Worm (Caenorhabditis elegans) whole organism, L2 larva: ENCODE measurements around the gene ceeh-2.

Source experiments
- R02D3.7 ChIP-seq: fragments of 150-350 bp; optimal IDR thresholded peaks from 2 replicates; lab custom pipeline; 2014; ENCODE audit warnings: missing biosample characterization, missing genetic modification characterization
- alr-1 ChIP-seq: fragments of 150-350 bp; optimal IDR thresholded peaks from 2 replicates; lab custom pipeline; 2014; ENCODE audit warnings: missing biosample characterization, missing genetic modification characterization
- aly-2 ChIP-seq: fragments of 150-350 bp; optimal IDR thresholded peaks from 2 replicates; lab custom pipeline; 2014; ENCODE audit warnings: missing biosample characterization, missing genetic modification characterization
- ama-1 ChIP-seq: fragments of 150-350 bp; optimal IDR thresholded peaks from 2 replicates; lab custom pipeline; 2018; ENCODE audit warnings: inconsistent platforms
- blmp-1 ChIP-seq: sonication (generic microtip); optimal IDR thresholded peaks from 2 replicates; lab custom pipeline; 2017; ENCODE audit warnings: missing genetic modification characterization, mild to moderate bottlenecking, missing compliant biosample characterization, antibody characterized with exemption, moderate library complexity; ENCODE audit not compliant: insufficient read depth
- elt-1 ChIP-seq: fragments of 150-350 bp; optimal IDR thresholded peaks from 2 replicates; lab custom pipeline; 2014; ENCODE audit warnings: missing biosample characterization, missing genetic modification characterization
- fos-1 ChIP-seq: fragments of 150-350 bp; optimal IDR thresholded peaks from 2 replicates; lab custom pipeline; 2014; ENCODE audit warnings: missing biosample characterization, missing genetic modification characterization
- gmeb-1 ChIP-seq: fragments of 150-350 bp; optimal IDR thresholded peaks from 2 replicates; lab custom pipeline; 2014; ENCODE audit warnings: missing biosample characterization, missing genetic modification characterization
- nhr-11 ChIP-seq: fragments of 150-350 bp; optimal IDR thresholded peaks from 2 replicates; lab custom pipeline; 2014; ENCODE audit warnings: missing biosample characterization, missing genetic modification characterization
- nhr-129 ChIP-seq: fragments of 150-350 bp; optimal IDR thresholded peaks from 2 replicates; lab custom pipeline; 2014; ENCODE audit warnings: missing biosample characterization, missing genetic modification characterization
- skn-1 ChIP-seq: sonication (generic microtip); optimal IDR thresholded peaks from 2 replicates; lab custom pipeline; 2017; ENCODE audit warnings: missing biosample characterization, missing genetic modification characterization
- unc-39 ChIP-seq: fragments of 150-350 bp; optimal IDR thresholded peaks from 2 replicates; lab custom pipeline; 2014; ENCODE audit warnings: missing biosample characterization, missing genetic modification characterization
- unc-62 ChIP-seq: fragments of 150-350 bp; optimal IDR thresholded peaks from 2 replicates; lab custom pipeline; 2014; ENCODE audit warnings: missing biosample characterization, missing genetic modification reagents, missing genetic modification characterization
- ztf-4 ChIP-seq: fragments of 150-350 bp; optimal IDR thresholded peaks from 2 replicates; lab custom pipeline; 2014; ENCODE audit warnings: missing biosample characterization, missing genetic modification characterization

ce11 chrV:10323537-10323936, 34.2 kb downstream of the ceeh-2 start:
- TF ChIP-seq ama-1 (lab: Kevin White, UChicago), result no peak
- no peak for TF ChIP-seq elt-1
- TF ChIP-seq gmeb-1 (tag; lab: Kevin White, UChicago), result no peak
- TF ChIP-seq unc-62 (GFP tag; lab: Kevin White, UChicago), result no peak
- no peak for TF ChIP-seq aly-2 (tag; lab: Kevin White, UChicago)
- TF ChIP-seq ztf-4 (tag; lab: Kevin White, UChicago), result no peak
- TF ChIP-seq nhr-11 (tag; lab: Kevin White, UChicago), result no peak
- no peak for TF ChIP-seq skn-1 (tag; lab: Kevin White, UChicago)
- no peak for TF ChIP-seq nhr-129 (tag; lab: Kevin White, UChicago)
- no peak for TF ChIP-seq fos-1 (tag; lab: Kevin White, UChicago)
- TF ChIP-seq blmp-1 (tag; lab: Kevin White, UChicago), result no peak
- TF ChIP-seq alr-1 (tag; lab: Kevin White, UChicago), result no peak
- TF ChIP-seq unc-39 (tag; lab: Kevin White, UChicago), result no peak
- no peak for TF ChIP-seq R02D3.7 (tag; lab: Kevin White, UChicago)
